Fruit fly (Drosophila melanogaster) Kc167 (cell line): Measurements from ENCODE around the gene CG32262.

ENCODE experiments used
- Myc ChIP-seq: fragments of >200 bp; optimal IDR thresholded peaks from 2 replicates; lab custom pipeline; 2017; ENCODE audit warnings: missing external identifiers
- Sin3A ChIP-seq: fragments of >200 bp; optimal IDR thresholded peaks from 2 replicates; lab custom pipeline; 2018; ENCODE audit warnings: missing external identifiers
- h ChIP-seq: fragments of >200 bp; optimal IDR thresholded peaks from 3 replicates; lab custom pipeline; 2018; ENCODE audit warnings: missing external identifiers
- ttk ChIP-seq: sonication (Bioruptor generic); optimal IDR thresholded peaks from 2 replicates; lab custom pipeline; 2017; ENCODE audit warnings: missing external identifiers

DNA sequence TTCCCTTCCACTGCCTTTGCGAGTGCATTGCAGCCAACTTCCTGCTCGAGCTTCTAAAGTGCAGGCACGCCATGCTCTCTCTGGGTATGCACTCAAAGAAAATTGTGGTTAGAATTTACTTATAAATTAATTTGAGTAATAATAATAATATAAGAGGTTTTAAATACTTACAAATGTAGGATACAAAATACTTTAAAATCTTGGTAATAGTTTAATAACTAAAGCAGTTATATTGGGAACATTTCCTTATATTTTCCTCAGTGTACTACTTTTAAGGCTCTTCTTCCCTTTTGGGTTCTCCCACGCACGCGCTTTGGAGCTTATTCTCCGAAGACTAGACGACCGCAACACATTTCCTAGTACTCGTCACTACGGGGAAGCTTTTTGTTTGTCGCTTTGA is 16.5 kb upstream of the CG32262 start:
- TF ChIP-seq h (lab: Kevin White, UChicago) (no peak), ttk (lab: Kevin White, UChicago) (no peak), Sin3A (no peak), Myc (lab: Kevin White, UChicago) (no peak)
